Worm (Caenorhabditis elegans) whole organism, L4 larva: ENCODE measurements around the gene ZK354.3.

Experiments
- F26F4.8 ChIP-seq: fragments of 200-800 bp; sonication (Bioruptor generic); conservative IDR thresholded peaks from 2 replicates; pipeline ENCODE4 v1.3.6; 2022; ENCODE audit warnings: missing genetic modification characterization, missing compliant biosample characterization
- R02D3.7 ChIP-seq: fragments of 150-350 bp; sonication (generic microtip); optimal IDR thresholded peaks from 3 replicates; lab custom pipeline; 2014; ENCODE audit warnings: missing biosample characterization, missing genetic modification characterization
- ceh-82 ChIP-seq: sonication (generic microtip); optimal IDR thresholded peaks from 2 replicates; lab custom pipeline; 2017; ENCODE audit warnings: missing biosample characterization, missing genetic modification characterization
- daf-12 ChIP-seq: fragments of 150-350 bp; optimal IDR thresholded peaks from 2 replicates; lab custom pipeline; 2014; ENCODE audit warnings: missing biosample characterization, missing genetic modification reagents, missing genetic modification characterization
- dmd-8 ChIP-seq: fragments of 200-800 bp; sonication (Bioruptor generic); IDR thresholded peaks from 2 replicates; pipeline ENCODE4 v1.3.6; 2022; ENCODE audit warnings: missing genetic modification characterization, missing compliant biosample characterization
- fkh-10 ChIP-seq: fragments of 150-350 bp; optimal IDR thresholded peaks from 2 replicates; lab custom pipeline; 2014; ENCODE audit warnings: missing biosample characterization, missing genetic modification reagents, missing genetic modification characterization
- hmg-1.1 ChIP-seq: fragments of 200-800 bp; sonication (Bioruptor generic); IDR thresholded peaks from 2 replicates; pipeline ENCODE4 v1.3.6; 2022; ENCODE audit warnings: missing genetic modification reagents, missing genetic modification characterization, missing compliant biosample characterization
- mep-1 ChIP-seq: fragments of 150-350 bp; sonication (generic microtip); optimal IDR thresholded peaks from 3 replicates; lab custom pipeline; 2014; ENCODE audit warnings: missing biosample characterization, missing genetic modification characterization
- nhr-6 ChIP-seq: fragments of 150-350 bp; optimal IDR thresholded peaks from 2 replicates; lab custom pipeline; 2014; ENCODE audit warnings: missing biosample characterization, missing genetic modification characterization
- pha-4 ChIP-seq, 2 experiments: fragments of 150-350 bp in 1 of 2; fragments of 200-800 bp in 1 of 2; sonication (Bioruptor generic) in 1 of 2; IDR thresholded peaks in 1 of 2; optimal IDR thresholded peaks in 1 of 2; 2 replicates each; pipeline versions ENCODE4 v1.3.6 to Lab custom; 2014 to 2022; ENCODE audit warnings: missing genetic modification characterization in 2 of 2, missing genetic modification reagents in 2 of 2, missing biosample characterization in 1 of 2, missing compliant biosample characterization in 1 of 2
- snpc-4 ChIP-seq: fragments of 150-350 bp; optimal IDR thresholded peaks from 2 replicates; lab custom pipeline; 2014; ENCODE audit warnings: missing biosample characterization, missing genetic modification characterization
- unc-39 ChIP-seq: sonication (generic microtip); optimal IDR thresholded peaks from 2 replicates; lab custom pipeline; 2017; ENCODE audit warnings: missing biosample characterization, missing genetic modification characterization
- unc-62 ChIP-seq, 3 experiments: fragments of 150-350 bp in 1 of 3; sonication (generic microtip); optimal IDR thresholded peaks in 2 of 3; peaks in 1 of 3; 1 replicate in 1 of 3; 2 replicates in 2 of 3; lab custom pipeline; 2014 to 2017; ENCODE audit warnings: missing biosample characterization in 3 of 3, missing genetic modification characterization in 3 of 3, missing genetic modification reagents in 3 of 3, missing genotype in 1 of 3

DNA sequence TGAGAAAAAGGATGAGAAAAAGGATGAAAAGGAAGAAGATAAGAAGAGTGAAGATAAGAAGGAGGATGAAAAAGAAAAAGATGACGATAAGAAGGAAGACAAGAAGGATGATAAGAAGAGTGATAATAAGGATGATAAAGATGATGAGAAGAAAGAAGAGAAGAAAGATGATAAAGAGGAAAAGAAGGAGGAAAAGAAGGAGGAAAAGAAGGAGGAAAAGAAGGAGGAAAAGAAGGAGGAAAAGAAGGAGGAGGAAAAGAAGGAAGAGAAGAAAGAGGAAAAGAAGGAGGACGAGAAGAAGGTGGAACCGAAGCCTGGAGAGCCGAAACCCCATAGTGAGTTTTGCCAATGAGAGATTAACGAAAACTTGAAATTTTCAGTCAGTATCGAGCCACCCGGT is 36.5 kb upstream of the ZK354.3 start:
- no peak for TF ChIP-seq fkh-10 (GFP tag; lab: Kevin White, UChicago)
- no peak for TF ChIP-seq daf-12 (tag; lab: Kevin White, UChicago)
- no peak for TF ChIP-seq dmd-8
- no peak for TF ChIP-seq F26F4.8 (GFP tag; lab: Robert Waterston, UW)
- no peak for TF ChIP-seq nhr-6 (tag; lab: Kevin White, UChicago)
- no peak for TF ChIP-seq unc-39 (tag; lab: Kevin White, UChicago)
- no peak; the same call in 1 of the 2 replicates for TF ChIP-seq pha-4 (GFP tag; IDR thresholded peaks at IDR 0.05; lab: Robert Waterston, UW)
- no peak for TF ChIP-seq pha-4 (tag; optimal IDR thresholded peaks at IDR 0.05; lab: Kevin White, UChicago)
- no peak for TF ChIP-seq R02D3.7 (tag; lab: Kevin White, UChicago)
- no peak for TF ChIP-seq hmg-1.1
- TF ChIP-seq unc-62 (GFP tag; optimal IDR thresholded peaks at IDR 0.05 in 1 of 2; lab: Kevin White, UChicago), result peak in 1 of 2 experiments; percentile 54
- no peak for TF ChIP-seq unc-62 (tag; optimal IDR thresholded peaks at IDR 0.05; lab: Kevin White, UChicago)
- TF ChIP-seq mep-1 (tag; lab: Kevin White, UChicago), result no peak
- no peak for TF ChIP-seq snpc-4 (tag; lab: Kevin White, UChicago)
- TF ChIP-seq ceh-82 (tag; lab: Kevin White, UChicago), result no peak
